Fruit fly (Drosophila melanogaster) whole organism, embryonic: ENCODE measurements around the gene kibra.

ENCODE experiments used
- Adf1 ChIP-seq: fragments of 200-800 bp; sonication (Bioruptor generic); IDR thresholded peaks from 2 replicates; pipeline ENCODE4 v1.3.6; 2022; ENCODE audit warnings: missing biosample characterization, missing genetic modification characterization
- Asciz ChIP-seq: fragments of 200-800 bp; sonication (Bioruptor generic); optimal IDR thresholded peaks from 2 replicates; lab custom pipeline; 2017; ENCODE audit warnings: missing biosample characterization, mild to moderate bottlenecking, missing genetic modification characterization, missing genetic modification reagents
- Awh ChIP-seq: fragments of 200-800 bp; sonication (Bioruptor generic); IDR thresholded peaks from 2 replicates; pipeline ENCODE4, ENCODE4 v1.3.6; 2022; ENCODE audit warnings: missing biosample characterization, missing genetic modification characterization
- CG10543 ChIP-seq: fragments of 200-800 bp; sonication (Bioruptor generic); optimal IDR thresholded peaks from 3 replicates; lab custom pipeline; 2017; ENCODE audit warnings: missing biosample characterization, mild to moderate bottlenecking, missing genetic modification characterization, moderate library complexity
- CG12769 ChIP-seq: fragments of 200-800 bp; sonication (Bioruptor generic); optimal IDR thresholded peaks from 2 replicates; lab custom pipeline; 2019; ENCODE audit warnings: missing biosample characterization, mild to moderate bottlenecking, missing genetic modification characterization, moderate library complexity
- CG13287 ChIP-seq: fragments of 200-800 bp; sonication (Bioruptor generic); IDR thresholded peaks from 2 replicates; pipeline ENCODE4 v1.3.6; 2022; ENCODE audit warnings: missing biosample characterization, missing genetic modification characterization; ENCODE audit not compliant: partially characterized antibody
- CG13894 ChIP-seq: fragments of 200-800 bp; sonication (Bioruptor generic); optimal IDR thresholded peaks from 3 replicates; lab custom pipeline; 2018; ENCODE audit warnings: missing biosample characterization, mild to moderate bottlenecking, missing genetic modification characterization, moderate library complexity
- CG14860 ChIP-seq: fragments of 200-800 bp; sonication (Bioruptor generic); IDR thresholded peaks from 3 replicates; pipeline ENCODE4 v1.3.6; 2022; ENCODE audit warnings: missing biosample characterization, missing genetic modification characterization; ENCODE audit not compliant: partially characterized antibody
- CG15011 ChIP-seq: fragments of 200-800 bp; sonication (Bioruptor generic); optimal IDR thresholded peaks from 3 replicates; lab custom pipeline; 2018; ENCODE audit warnings: missing biosample characterization, mild to moderate bottlenecking, missing genetic modification characterization
- CG16813 ChIP-seq: fragments of 200-800 bp; sonication (Bioruptor generic); IDR thresholded peaks from 3 replicates; pipeline ENCODE4 v1.3.6; 2022; ENCODE audit warnings: missing biosample characterization, missing genetic modification characterization; ENCODE audit not compliant: partially characterized antibody
- CG17568 ChIP-seq: fragments of 200-800 bp; sonication (Bioruptor generic); optimal IDR thresholded peaks from 2 replicates; lab custom pipeline; 2018; ENCODE audit warnings: missing biosample characterization, mild to moderate bottlenecking, missing genetic modification characterization, moderate library complexity
- CG18262 ChIP-seq: fragments of 200-800 bp; optimal IDR thresholded peaks from 3 replicates; lab custom pipeline; 2019; ENCODE audit warnings: missing biosample characterization, mild to moderate bottlenecking, missing genetic modification characterization, moderate library complexity
- CG2875 ChIP-seq: fragments of 200-800 bp; sonication (Bioruptor generic); optimal IDR thresholded peaks from 2 replicates; lab custom pipeline; 2017; ENCODE audit warnings: missing biosample characterization, mild to moderate bottlenecking, missing genetic modification characterization, missing genetic modification reagents
- CG32532 ChIP-seq: fragments of 200-800 bp; sonication (Bioruptor generic); IDR thresholded peaks from 2 replicates; pipeline ENCODE4 v1.3.6; 2022; ENCODE audit warnings: missing biosample characterization, missing genetic modification characterization
- CG3995 ChIP-seq: fragments of 200-800 bp; sonication (Bioruptor generic); optimal IDR thresholded peaks from 3 replicates; lab custom pipeline; 2016; ENCODE audit warnings: missing biosample characterization, missing genetic modification characterization
- CG8089 ChIP-seq: fragments of 200-800 bp; sonication (Bioruptor generic); optimal IDR thresholded peaks from 3 replicates; lab custom pipeline; 2016; ENCODE audit warnings: missing biosample characterization, missing genetic modification characterization
- Deaf1 ChIP-seq: fragments of 200-800 bp; optimal IDR thresholded peaks from 3 replicates; lab custom pipeline; 2019; ENCODE audit warnings: missing biosample characterization, mild to moderate bottlenecking, missing genetic modification characterization, moderate library complexity
- Dek ChIP-seq: fragments of 200-800 bp; sonication (Bioruptor generic); optimal IDR thresholded peaks from 3 replicates; lab custom pipeline; 2019; ENCODE audit warnings: missing biosample characterization, mild to moderate bottlenecking, missing genetic modification characterization, moderate library complexity
- Eip74EF ChIP-seq, 2 experiments: fragments of 200-800 bp in 1 of 2; fragments of >200 bp in 1 of 2; sonication (Bioruptor generic) in 1 of 2; optimal IDR thresholded peaks; 2 replicates each; lab custom pipeline; 2017 to 2019; ENCODE audit warnings: missing biosample characterization in 2 of 2, missing genetic modification characterization in 2 of 2, mild to moderate bottlenecking in 1 of 2, moderate library complexity in 1 of 2
- Fer1 ChIP-seq: fragments of 200-800 bp; sonication (Bioruptor generic); optimal IDR thresholded peaks from 2 replicates; lab custom pipeline; 2017; ENCODE audit warnings: missing biosample characterization, mild to moderate bottlenecking, missing genetic modification characterization
- HHEX ChIP-seq: fragments of 200-800 bp; sonication (Bioruptor generic); optimal IDR thresholded peaks from 3 replicates; lab custom pipeline; 2017; ENCODE audit warnings: missing biosample characterization, mild to moderate bottlenecking, missing genetic modification characterization, missing genetic modification reagents
- Hr78 ChIP-seq, 2 experiments: fragments of 200-800 bp in 1 of 2; fragments of >200 bp in 1 of 2; sonication (Bioruptor generic) in 1 of 2; optimal IDR thresholded peaks; 2 replicates each; lab custom pipeline; 2017 to 2019; ENCODE audit warnings: missing biosample characterization in 2 of 2, missing genetic modification characterization in 2 of 2, mild to moderate bottlenecking in 1 of 2, moderate library complexity in 1 of 2
- Med ChIP-seq: fragments of 200-800 bp; sonication (Bioruptor generic); peaks from one replicate; lab custom pipeline; 2016; ENCODE audit warnings: missing biosample characterization, missing genetic modification characterization, mild to moderate bottlenecking, inconsistent platforms, moderate library complexity
- Ptx1 ChIP-seq: fragments of 200-800 bp; sonication (Bioruptor generic); IDR thresholded peaks from 2 replicates; pipeline ENCODE4 v1.3.6; 2022; ENCODE audit warnings: missing biosample characterization, missing genetic modification characterization
- Sry-β ChIP-seq: fragments of 200-800 bp; sonication (Bioruptor generic); optimal IDR thresholded peaks from 2 replicates; lab custom pipeline; 2018; ENCODE audit warnings: missing biosample characterization, mild to moderate bottlenecking, missing genetic modification characterization, moderate library complexity
- Trl ChIP-seq, 3 experiments: fragments of >200 bp in 2 of 3; fragments of 200-800 bp in 1 of 3; sonication (Bioruptor generic) in 1 of 3; optimal IDR thresholded peaks; 2 replicates in 1 of 3; 3 replicates in 2 of 3; lab custom pipeline; 2016 to 2017; ENCODE audit warnings: missing biosample characterization in 1 of 3, missing genetic modification characterization in 1 of 3
- Vsx1 ChIP-seq: fragments of 200-800 bp; sonication (Bioruptor generic); optimal IDR thresholded peaks from 2 replicates; lab custom pipeline; 2017; ENCODE audit warnings: missing biosample characterization, mild to moderate bottlenecking, missing genetic modification characterization, missing genetic modification reagents
- abd-A ChIP-seq: fragments of 200-800 bp; sonication (Bioruptor generic); optimal IDR thresholded peaks from 3 replicates; lab custom pipeline; 2019; ENCODE audit warnings: missing biosample characterization, mild to moderate bottlenecking, missing genetic modification characterization, moderate library complexity
- chinmo ChIP-seq: fragments of 200-800 bp; sonication (Bioruptor generic); IDR thresholded peaks from 4 replicates; pipeline ENCODE4 v1.3.6; 2022; ENCODE audit warnings: missing biosample characterization, missing genetic modification characterization; ENCODE audit not compliant: partially characterized antibody
- exex ChIP-seq: fragments of 200-800 bp; sonication (Bioruptor generic); optimal IDR thresholded peaks from 4 replicates; lab custom pipeline; 2018; ENCODE audit warnings: missing biosample characterization, mild to moderate bottlenecking, missing genetic modification characterization, moderate library complexity
- fd64A ChIP-seq: fragments of 200-800 bp; sonication (Bioruptor generic); optimal IDR thresholded peaks from 3 replicates; lab custom pipeline; 2018; ENCODE audit warnings: missing biosample characterization, mild to moderate bottlenecking, missing genetic modification characterization
- grau ChIP-seq: fragments of 200-800 bp; optimal IDR thresholded peaks from 3 replicates; lab custom pipeline; 2019; ENCODE audit warnings: missing biosample characterization, mild to moderate bottlenecking, missing genetic modification characterization, moderate library complexity
- grn ChIP-seq: fragments of 200-800 bp; sonication (Bioruptor generic); optimal IDR thresholded peaks from 3 replicates; lab custom pipeline; 2017; ENCODE audit warnings: missing biosample characterization, missing genetic modification characterization
- insv ChIP-seq, 2 experiments: fragments of 200-800 bp; sonication (Bioruptor generic); optimal IDR thresholded peaks; 3 replicates each; lab custom pipeline; 2016 to 2018; ENCODE audit warnings: missing biosample characterization in 2 of 2, missing genetic modification characterization in 2 of 2
- oc ChIP-seq: fragments of 200-800 bp; sonication (Bioruptor generic); optimal IDR thresholded peaks from 2 replicates; lab custom pipeline; 2018; ENCODE audit warnings: missing biosample characterization, mild to moderate bottlenecking, missing genetic modification characterization, moderate library complexity
- pho ChIP-seq: fragments of 200-800 bp; sonication (Bioruptor generic); optimal IDR thresholded peaks from 2 replicates; lab custom pipeline; 2016; ENCODE audit warnings: missing biosample characterization, missing genetic modification characterization
- ranshi ChIP-seq: fragments of 200-800 bp; sonication (Bioruptor generic); IDR thresholded peaks from 2 replicates; pipeline ENCODE4 v1.3.6; 2022; ENCODE audit warnings: missing biosample characterization, missing genetic modification characterization
- rib ChIP-seq: fragments of 200-800 bp; sonication (Bioruptor generic); IDR thresholded peaks from 2 replicates; pipeline ENCODE4 v1.3.6; 2022; ENCODE audit warnings: missing biosample characterization, missing genetic modification characterization
- schlank ChIP-seq: fragments of 200-800 bp; sonication (Bioruptor generic); optimal IDR thresholded peaks from 2 replicates; lab custom pipeline; 2018; ENCODE audit warnings: missing biosample characterization, mild to moderate bottlenecking, missing genetic modification characterization
- scrt ChIP-seq: fragments of 200-800 bp; sonication (Bioruptor generic); optimal IDR thresholded peaks from 2 replicates; lab custom pipeline; 2018; ENCODE audit warnings: missing biosample characterization, mild to moderate bottlenecking, missing genetic modification characterization, moderate library complexity
- sd ChIP-seq: fragments of 200-800 bp; sonication (Bioruptor generic); optimal IDR thresholded peaks from 3 replicates; lab custom pipeline; 2018; ENCODE audit warnings: missing biosample characterization, mild to moderate bottlenecking, missing genetic modification characterization, moderate library complexity
- sens ChIP-seq: fragments of 200-800 bp; sonication (Bioruptor generic); peaks from one replicate; lab custom pipeline; 2016; ENCODE audit warnings: missing biosample characterization, missing genetic modification characterization
- shn ChIP-seq: fragments of 200-800 bp; sonication (Bioruptor generic); optimal IDR thresholded peaks from 3 replicates; lab custom pipeline; 2016; ENCODE audit warnings: missing biosample characterization, missing genetic modification characterization
- sug ChIP-seq: fragments of 200-800 bp; optimal IDR thresholded peaks from 2 replicates; lab custom pipeline; 2019; ENCODE audit warnings: missing biosample characterization, mild to moderate bottlenecking, missing genetic modification characterization, moderate library complexity
- tgo ChIP-seq: fragments of 200-800 bp; sonication (Bioruptor generic); IDR thresholded peaks from 3 replicates; pipeline ENCODE4 v1.3.6; 2022; ENCODE audit warnings: missing biosample characterization, missing genetic modification characterization

kibra gene

DNA sequence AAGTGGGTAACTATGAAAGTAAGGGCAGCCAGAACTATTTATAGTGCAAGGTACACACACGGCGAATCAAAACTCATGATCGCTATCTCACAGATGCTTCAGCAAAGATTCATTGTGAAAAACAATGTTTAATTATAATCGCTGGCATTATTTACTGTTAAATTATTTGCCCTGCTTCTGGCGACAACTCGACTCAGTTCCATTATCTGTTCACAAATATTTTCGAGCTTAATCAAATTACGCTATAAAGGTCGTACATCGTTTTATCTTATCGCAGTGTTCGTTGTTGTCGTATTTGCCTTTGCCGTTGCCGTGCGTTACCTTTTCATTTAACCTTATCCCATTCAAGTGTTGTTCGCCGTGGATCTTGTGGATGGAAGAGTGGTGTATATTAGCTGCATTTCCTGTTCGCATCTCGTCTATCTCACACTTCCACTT, 15.1 kb downstream of the kibra start (continued):
- TF ChIP-seq grn (GFP tag; lab: Kevin White, UChicago) (peak; percentile 82), Fer1 (GFP tag; lab: Kevin White, UChicago) (peak; percentile 15), scrt (no peak), fd64A (peak; percentile 48), Asciz (peak; percentile 39), sug (tag; lab: Kevin White, UChicago) (peak; percentile 59), Hr78 (GFP tag; optimal IDR thresholded peaks at IDR 0.05; lab: Kevin White, UChicago) (peak in 1 of 2 experiments; percentile 39), CG2875 (GFP tag; lab: Kevin White, UChicago) (no peak)

DNA sequence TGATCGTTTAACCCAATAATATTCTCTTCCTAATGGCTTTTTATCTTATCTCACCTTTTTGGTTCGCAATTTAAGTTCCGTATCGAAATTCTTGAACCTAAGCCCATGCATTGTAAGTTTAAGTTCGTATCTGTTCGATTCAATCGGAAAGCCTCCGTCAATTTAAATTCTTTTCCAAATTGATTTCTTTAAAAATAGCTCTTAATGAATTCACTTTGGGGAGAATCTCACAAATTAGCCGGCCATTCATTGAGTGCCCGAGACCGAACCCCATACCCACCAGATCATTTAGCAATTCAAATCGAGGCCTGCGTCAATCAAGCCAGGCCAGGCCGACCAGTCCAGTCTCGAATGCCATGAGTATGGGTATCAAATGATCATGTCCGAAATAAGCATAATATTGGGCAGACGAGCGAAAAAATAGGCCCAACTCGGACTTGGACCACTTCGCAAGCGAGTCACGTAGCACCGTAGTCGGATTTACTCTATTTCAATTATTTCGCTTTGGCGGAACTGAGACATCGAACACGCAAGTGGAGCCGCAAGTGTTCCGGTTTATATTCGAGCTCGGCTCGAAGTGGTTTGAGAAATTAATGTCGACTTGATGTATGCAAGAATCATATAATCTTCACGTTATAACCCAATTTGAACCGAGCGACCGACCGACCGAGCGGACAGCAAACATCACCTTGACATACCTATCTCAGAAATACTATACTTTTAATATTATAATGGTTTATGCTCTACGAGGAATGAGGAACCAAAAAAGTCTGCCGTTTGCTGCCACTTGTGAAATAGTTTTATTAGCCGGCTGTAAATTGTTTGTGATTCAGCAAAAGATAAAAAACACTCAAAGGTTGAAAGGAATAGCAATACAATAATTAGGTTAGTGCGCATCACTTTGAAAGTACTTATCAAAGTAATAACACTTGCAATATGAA, 16.1 kb downstream of the kibra start:
- TF ChIP-seq abd-A (tag; lab: Kevin White, UChicago) (peak; percentile 86), HHEX (no peak), CG14860 (0 out of 3 replicates have a peak, but pooled peaks have one; percentile 14), Ptx1 (GFP tag; lab: Robert Waterston, UW) (no peak), CG18262 (tag; lab: Kevin White, UChicago) (no peak), chinmo (GFP tag; lab: Robert Waterston, UW) (peak; percentile 89; the same call in 3 of the 4 replicates), CG15011 (no peak), ranshi (GFP tag; lab: Robert Waterston, UW) (no peak), Deaf1 (tag; lab: Kevin White, UChicago) (peak; percentile 5), Sry-β (GFP tag; lab: Kevin White, UChicago) (no peak), CG13287 (GFP tag; lab: Robert Waterston, UW) (no peak), Med (peak; percentile 70), shn (no peak), grn (GFP tag; lab: Kevin White, UChicago) (peak; percentile 30), grau (no peak), Awh (GFP tag; lab: Robert Waterston, UW) (peak; percentile 88), CG13894 (tag; lab: Kevin White, UChicago) (peak; percentile 91), CG12769 (peak; percentile 36), CG8089 (no peak), schlank (tag; lab: Kevin White, UChicago) (no peak), Dek (tag; lab: Kevin White, UChicago) (no peak), Adf1 (GFP tag; lab: Robert Waterston, UW) (no peak), Eip74EF (GFP tag; optimal IDR thresholded peaks at IDR 0.05; lab: Kevin White, UChicago) (peak in 1 of 2 experiments; percentile 74), CG17568 (GFP tag; lab: Kevin White, UChicago) (peak; percentile 2), pho (GFP tag; lab: Kevin White, UChicago) (no peak), sd (peak; percentile 80), Trl (optimal IDR thresholded peaks at IDR 0.05; lab: Kevin White, UChicago) (no peak), Trl (GFP tag; optimal IDR thresholded peaks at IDR 0.05; lab: Kevin White, UChicago) (no peak), CG3995 (GFP tag; lab: Kevin White, UChicago) (no peak), tgo (GFP tag; lab: Robert Waterston, UW) (no peak), sens (GFP tag; lab: Kevin White, UChicago) (peak; percentile 15), exex (tag; lab: Kevin White, UChicago) (peak; percentile 12), CG10543 (GFP tag; lab: Kevin White, UChicago) (peak; percentile 49), CG16813 (GFP tag; lab: Robert Waterston, UW) (no peak), Vsx1 (peak; percentile 33), rib (GFP tag; lab: Robert Waterston, UW) (0 out of 2 replicates have a peak, but pooled peaks have one; percentile 50), insv (GFP tag; optimal IDR thresholded peaks at IDR 0.05; lab: Kevin White, UChicago) (no peak), oc (tag; lab: Kevin White, UChicago) (no peak), CG32532 (peak; percentile 36; the same call in 1 of the 2 replicates)
